Worm (Caenorhabditis elegans): Measurements from ENCODE around the gene M01H9.5.

Gene M01H9.5

DNA sequence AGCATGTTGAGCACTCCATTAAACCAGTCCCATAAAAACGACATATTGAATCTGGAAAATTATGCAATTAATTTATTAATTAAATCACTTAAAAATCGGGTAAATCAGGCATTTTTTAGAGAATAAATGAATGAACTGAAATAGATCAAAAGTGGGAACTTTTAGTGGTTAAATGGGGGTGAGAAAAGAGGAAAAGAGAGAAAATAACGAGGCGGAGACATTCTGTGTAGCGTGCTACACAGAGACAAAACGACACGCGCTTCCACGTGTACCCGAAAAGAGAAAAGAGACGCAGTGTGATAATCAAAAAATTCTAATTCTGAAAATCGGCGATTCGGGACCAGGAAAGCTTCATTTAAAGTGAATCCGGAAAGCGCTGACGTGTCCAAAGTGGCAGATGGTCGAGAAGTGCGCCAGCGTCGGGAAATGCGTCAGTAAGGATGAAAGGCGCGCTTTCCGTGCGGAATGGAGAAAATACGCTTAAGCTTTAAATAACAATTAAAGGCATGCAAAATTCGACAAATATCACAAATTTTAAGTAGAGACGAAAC, 48.1 kb downstream of the M01H9.5 start, which contains the start of gene sar-1 (continued):
- TF ChIP-seq jun-1 (tag; optimal IDR thresholded peaks at IDR 0.05) = peak; percentile 69
- peak; percentile 90 for TF ChIP-seq snu-23 (GFP tag; optimal IDR thresholded peaks at IDR 0.05)
- peak; percentile 60 for TF ChIP-seq F16B12.6 (tag; optimal IDR thresholded peaks at IDR 0.05)
- TF ChIP-seq nhr-237 (tag; optimal IDR thresholded peaks at IDR 0.05) = peak; percentile 41
- peak; percentile 95 for TF ChIP-seq mep-1 (tag; optimal IDR thresholded peaks at IDR 0.05)
- no peak for TF ChIP-seq tlp-1 (tag; optimal IDR thresholded peaks at IDR 0.05)
- TF ChIP-seq dsc-1 (tag; optimal IDR thresholded peaks at IDR 0.05) = peak; percentile 91
- TF ChIP-seq sup-37 (GFP tag; optimal IDR thresholded peaks at IDR 0.05) = peak; percentile 69
- TF ChIP-seq sptf-1 (tag; optimal IDR thresholded peaks at IDR 0.05) = no peak
- TF ChIP-seq hlh-4 (tag; optimal IDR thresholded peaks at IDR 0.05) = no peak
- TF ChIP-seq unc-62 (GFP tag; optimal IDR thresholded peaks at IDR 0.05) = no peak
- TF ChIP-seq nhr-19 (GFP tag; conservative IDR thresholded peaks at IDR 0.05) = peak; percentile 83
- TF ChIP-seq nhr-85 (tag) = peak; percentile 85
- TF ChIP-seq fkh-10 (GFP tag; optimal IDR thresholded peaks at IDR 0.05) = peak; percentile 54
- peak; percentile 60 for TF ChIP-seq sox-4 (tag; optimal IDR thresholded peaks at IDR 0.05)
- TF ChIP-seq lin-35 (GFP tag; optimal IDR thresholded peaks at IDR 0.05) = peak; percentile 82 to 87
- TF ChIP-seq aha-1 (tag; optimal IDR thresholded peaks at IDR 0.05) = peak; percentile 17
- no peak for TF ChIP-seq hlh-17 (GFP tag; optimal IDR thresholded peaks at IDR 0.05; ENCODE audit: borderline replicate concordance)
- TF ChIP-seq rnt-1 (tag; optimal IDR thresholded peaks at IDR 0.05) = peak; percentile 91
- TF ChIP-seq aly-2 (tag; optimal IDR thresholded peaks at IDR 0.05) = peak; percentile 62
- TF ChIP-seq nhr-28 (tag; optimal IDR thresholded peaks at IDR 0.05) = no peak
- peak; percentile 85 to 89 for TF ChIP-seq lsy-2 (tag; optimal IDR thresholded peaks at IDR 0.05)
- TF ChIP-seq elt-2 (tag; optimal IDR thresholded peaks at IDR 0.05) = peak; percentile 29
- peak in 1 of 2 experiments; percentile 31 for TF ChIP-seq ztf-11 (tag; optimal IDR thresholded peaks at IDR 0.05)
- peak; percentile 85 for TF ChIP-seq irx-1 (tag; optimal IDR thresholded peaks at IDR 0.05)
- TF ChIP-seq tbx-2 (tag; optimal IDR thresholded peaks at IDR 0.05) = peak; percentile 88
- TF ChIP-seq pag-3 (tag; optimal IDR thresholded peaks at IDR 0.05; ENCODE audit: borderline replicate concordance, insufficient read depth) = no peak
- peak; percentile 64 for TF ChIP-seq nhr-77 (tag; optimal IDR thresholded peaks at IDR 0.05)
- peak; percentile 93 for TF ChIP-seq nhr-71 (tag; optimal IDR thresholded peaks at IDR 0.05)
- TF ChIP-seq ama-1 (optimal IDR thresholded peaks at IDR 0.05) = no peak
- TF ChIP-seq mdl-1 (tag; optimal IDR thresholded peaks at IDR 0.05) = peak in 1 of 2 experiments; percentile 45
- no peak for TF ChIP-seq egl-27 (tag; optimal IDR thresholded peaks at IDR 0.05)

DNA sequence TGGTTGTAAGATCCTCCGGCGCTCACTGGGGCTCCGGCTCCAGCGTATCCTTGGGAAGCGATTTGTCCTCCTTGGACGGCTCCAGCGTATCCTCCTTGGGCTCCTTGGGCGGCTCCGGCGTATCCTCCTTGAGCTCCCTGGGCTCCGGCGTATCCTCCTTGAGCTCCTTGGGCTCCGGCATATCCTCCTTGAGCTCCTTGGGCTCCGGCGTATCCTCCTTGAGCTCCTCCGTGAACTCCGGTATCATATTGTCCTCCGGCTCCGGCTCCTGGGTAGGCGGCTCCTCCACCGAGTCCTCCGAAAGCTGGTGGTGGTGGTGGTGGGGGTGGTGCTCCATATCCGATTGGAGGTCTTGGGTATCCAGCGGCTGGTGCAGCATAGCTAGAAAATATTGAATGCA, 51.2 kb downstream of the M01H9.5 start:
- TF ChIP-seq nhr-90 (tag; optimal IDR thresholded peaks at IDR 0.05; ENCODE audit: poor library complexity) (no peak), vab-15 (tag; optimal IDR thresholded peaks at IDR 0.05) (no peak), ceh-8 (GFP tag; optimal IDR thresholded peaks at IDR 0.05) (peak; percentile 2), lin-15B (tag; optimal IDR thresholded peaks at IDR 0.05) (no peak), nhr-71 (tag; optimal IDR thresholded peaks at IDR 0.05) (no peak), pqm-1 (tag; optimal IDR thresholded peaks at IDR 0.05) (no peak)

ce11 chrIV:4517066-4517465, 51.8 kb downstream of the M01H9.5 start, which contains the start of gene ZK180.5:
Gene ZK180.5 (minus strand): TSS chrIV:4517166.
- TF ChIP-seq mab-9 (GFP tag; IDR thresholded peaks at IDR 0.05) = no peak
- peak; percentile 34 for TF ChIP-seq blmp-1 (tag; optimal IDR thresholded peaks at IDR 0.05)
- TF ChIP-seq nhr-90 (tag; optimal IDR thresholded peaks at IDR 0.05; ENCODE audit: poor library complexity) = no peak
- TF ChIP-seq ztf-4 (tag; optimal IDR thresholded peaks at IDR 0.05) = no peak

Measured in whole organism, L1 larva.